Worm (Caenorhabditis elegans): Measurements from ENCODE around the gene F46B3.9.

Gene F46B3.9

DNA sequence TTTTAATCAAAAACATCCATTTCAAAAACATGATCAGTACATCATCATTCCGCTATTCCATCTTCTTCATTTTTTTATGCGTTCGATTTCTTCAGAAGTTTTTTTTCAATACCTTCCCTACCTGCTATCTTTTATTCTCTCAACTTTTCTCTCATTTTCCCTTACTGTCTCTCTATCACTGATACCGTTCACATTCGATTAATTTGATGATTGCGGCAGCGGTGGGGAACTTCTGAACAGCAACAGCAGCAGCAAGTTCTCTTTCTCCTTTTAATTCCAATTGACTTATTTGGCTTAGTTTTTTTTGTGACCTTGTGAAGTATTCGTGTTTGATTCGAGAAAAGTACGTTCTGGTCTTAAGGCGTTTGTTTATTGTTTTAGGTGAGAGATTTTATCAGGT lies 22.9 kb upstream of the F46B3.9 start:
- TF ChIP-seq nhr-21 (tag; optimal IDR thresholded peaks at IDR 0.05) (no peak), ZK546.5 (tag; optimal IDR thresholded peaks at IDR 0.05) (no peak), nhr-23 (tag; optimal IDR thresholded peaks at IDR 0.05) (no peak), mdl-1 (tag; optimal IDR thresholded peaks at IDR 0.05) (no peak), lin-39 (tag; optimal IDR thresholded peaks at IDR 0.05) (no peak), sem-4 (tag; optimal IDR thresholded peaks at IDR 0.05) (no peak), ceh-16 (tag; optimal IDR thresholded peaks at IDR 0.05) (no peak), ztf-1 (GFP tag; conservative IDR thresholded peaks at IDR 0.05) (no peak), zag-1 (tag; optimal IDR thresholded peaks at IDR 0.05) (no peak), sma-9 (GFP tag; optimal IDR thresholded peaks at IDR 0.05) (no peak), sma-9 (tag; optimal IDR thresholded peaks at IDR 0.05) (no peak), ama-1 (optimal IDR thresholded peaks at IDR 0.05) (no peak), nhr-129 (tag; optimal IDR thresholded peaks at IDR 0.05) (no peak), F13H6.1 (tag; optimal IDR thresholded peaks at IDR 0.05) (no peak), ceh-82 (tag; optimal IDR thresholded peaks at IDR 0.05) (no peak), R02D3.7 (tag; optimal IDR thresholded peaks at IDR 0.05) (no peak), crh-2 (tag; optimal IDR thresholded peaks at IDR 0.05) (no peak)

DNA sequence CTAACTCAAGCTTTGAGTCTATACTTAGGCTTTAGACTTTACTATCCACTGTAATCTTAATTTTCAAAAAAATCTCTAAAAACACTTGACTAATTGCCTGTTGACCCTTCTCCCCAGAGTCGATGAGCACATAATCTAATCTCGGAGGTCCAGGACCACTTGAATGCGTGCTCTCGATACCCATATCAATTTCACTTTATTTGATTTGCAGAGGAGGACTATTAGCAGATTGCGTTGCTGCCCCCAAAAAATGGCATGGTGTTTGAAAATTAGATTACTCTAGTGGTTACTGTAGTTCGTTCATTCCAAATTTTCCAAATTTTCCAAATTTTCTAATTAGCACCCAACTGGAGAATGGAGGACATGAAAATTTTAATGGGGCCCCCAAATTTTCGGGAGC lies 19.5 kb upstream of the F46B3.9 start:
- no peak for TF ChIP-seq unc-62 (GFP tag; optimal IDR thresholded peaks at IDR 0.05)
- TF ChIP-seq sma-9 (GFP tag; optimal IDR thresholded peaks at IDR 0.05) = no peak
- no peak for TF ChIP-seq sma-9 (tag; optimal IDR thresholded peaks at IDR 0.05)
- TF ChIP-seq nhr-11 (tag; optimal IDR thresholded peaks at IDR 0.05) = no peak
- no peak for TF ChIP-seq lin-13 (GFP tag; optimal IDR thresholded peaks at IDR 0.05)
- TF ChIP-seq ZK546.5 (tag; optimal IDR thresholded peaks at IDR 0.05) = no peak
- no peak for TF ChIP-seq nhr-6 (tag; optimal IDR thresholded peaks at IDR 0.05)
- TF ChIP-seq sem-4 (tag; optimal IDR thresholded peaks at IDR 0.05) = no peak
- TF ChIP-seq C34F6.9 (tag; optimal IDR thresholded peaks at IDR 0.05) = no peak
- TF ChIP-seq ztf-1 (GFP tag; conservative IDR thresholded peaks at IDR 0.05) = no peak
- TF ChIP-seq nhr-237 (tag; optimal IDR thresholded peaks at IDR 0.05) = no peak
- TF ChIP-seq unc-55 (GFP tag; optimal IDR thresholded peaks at IDR 0.05) = no peak
- TF ChIP-seq aly-2 (tag; optimal IDR thresholded peaks at IDR 0.05) = no peak
- TF ChIP-seq nhr-23 (tag; optimal IDR thresholded peaks at IDR 0.05) = no peak
- no peak for TF ChIP-seq ztf-11 (tag; optimal IDR thresholded peaks at IDR 0.05)
- TF ChIP-seq nhr-21 (tag; optimal IDR thresholded peaks at IDR 0.05) = no peak
- TF ChIP-seq nhr-77 (tag; optimal IDR thresholded peaks at IDR 0.05) = no peak
- TF ChIP-seq nhr-12 (tag; optimal IDR thresholded peaks at IDR 0.05) = no peak
- TF ChIP-seq dmd-4 (tag; optimal IDR thresholded peaks at IDR 0.05) = no peak

DNA sequence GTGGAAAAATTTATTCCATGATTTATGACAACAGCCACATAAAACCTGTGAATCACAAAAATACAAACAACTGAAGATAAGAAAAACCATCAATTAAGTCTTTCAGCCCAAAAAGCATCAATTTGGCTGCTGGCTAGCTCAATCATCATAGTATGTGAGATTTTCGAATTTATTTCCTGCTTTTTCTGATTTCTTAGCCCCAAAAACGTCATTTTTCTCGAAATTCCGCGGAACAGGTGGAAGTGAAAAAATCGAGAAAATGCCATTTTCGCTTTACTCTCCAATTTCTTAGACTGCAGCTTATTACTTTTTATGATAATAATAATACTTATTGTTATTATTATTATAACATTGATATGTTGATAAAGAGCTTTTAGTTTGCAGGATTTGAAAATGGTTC lies 16.0 kb upstream of the F46B3.9 start, which contains the start of gene srxa-15:
srxa-15 (plus strand) TSS at position 301 of the 400 bp plus-strand sequence.
- TF ChIP-seq blmp-1 (tag; optimal IDR thresholded peaks at IDR 0.05; ENCODE audit: insufficient read depth) = no peak
- TF ChIP-seq unc-55 (GFP tag; optimal IDR thresholded peaks at IDR 0.05) = no peak
- TF ChIP-seq mab-5 (tag; optimal IDR thresholded peaks at IDR 0.05) = no peak
- no peak for TF ChIP-seq F13H6.1 (tag; optimal IDR thresholded peaks at IDR 0.05)
- TF ChIP-seq Y55F3AM.14 (GFP tag; optimal IDR thresholded peaks at IDR 0.05) = no peak
- TF ChIP-seq lin-39 (tag; optimal IDR thresholded peaks at IDR 0.05) = no peak

DNA sequence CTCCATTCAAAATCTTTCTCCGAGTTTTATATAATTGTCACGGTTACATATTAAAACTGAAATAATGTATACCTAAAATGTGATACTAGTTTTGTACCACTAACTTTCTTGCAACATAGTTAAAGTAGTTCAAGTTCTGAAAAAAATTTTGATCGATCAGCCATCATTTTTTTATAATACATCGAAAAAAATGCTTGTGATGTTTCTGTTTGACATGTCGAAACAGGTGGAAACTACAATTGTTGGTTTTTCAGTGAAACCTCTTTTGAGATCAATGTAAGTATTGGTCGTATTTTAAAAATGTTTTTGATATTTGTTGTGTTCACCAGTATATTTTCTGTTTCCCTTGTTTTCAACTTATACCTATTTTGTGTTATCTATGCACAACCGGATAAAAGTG lies 13.4 kb upstream of the F46B3.9 start, which contains the start of gene srxa-14:
srxa-14 (plus strand) TSS at position 301 of the 400 bp plus-strand sequence.
- no peak for TF ChIP-seq nhr-237 (tag; optimal IDR thresholded peaks at IDR 0.05)
- no peak for TF ChIP-seq sma-3 (GFP tag; optimal IDR thresholded peaks at IDR 0.05)
- no peak for TF ChIP-seq ceh-16 (tag; optimal IDR thresholded peaks at IDR 0.05)
- TF ChIP-seq aly-2 (tag; optimal IDR thresholded peaks at IDR 0.05) = no peak
- TF ChIP-seq nhr-10 (tag; optimal IDR thresholded peaks at IDR 0.05) = no peak
- TF ChIP-seq Y55F3AM.14 (GFP tag; optimal IDR thresholded peaks at IDR 0.05) = no peak
- no peak for TF ChIP-seq lin-39 (tag; optimal IDR thresholded peaks at IDR 0.05)
- TF ChIP-seq snpc-4 (tag; optimal IDR thresholded peaks at IDR 0.05) = no peak
- no peak for TF ChIP-seq nhr-77 (tag; optimal IDR thresholded peaks at IDR 0.05)
- TF ChIP-seq fos-1 (tag; optimal IDR thresholded peaks at IDR 0.05) = no peak
- no peak for TF ChIP-seq sma-9 (GFP tag; optimal IDR thresholded peaks at IDR 0.05)
- TF ChIP-seq sma-9 (tag; optimal IDR thresholded peaks at IDR 0.05) = no peak
- TF ChIP-seq crh-2 (tag; optimal IDR thresholded peaks at IDR 0.05) = no peak
- TF ChIP-seq unc-55 (GFP tag; optimal IDR thresholded peaks at IDR 0.05) = no peak
- no peak for TF ChIP-seq ceh-82 (tag; optimal IDR thresholded peaks at IDR 0.05)
- TF ChIP-seq nhr-11 (tag; optimal IDR thresholded peaks at IDR 0.05) = no peak
- no peak for TF ChIP-seq egl-27 (tag; optimal IDR thresholded peaks at IDR 0.05)
- TF ChIP-seq alr-1 (tag; optimal IDR thresholded peaks at IDR 0.05) = no peak
- TF ChIP-seq ztf-11 (tag; optimal IDR thresholded peaks at IDR 0.05) = no peak
- TF ChIP-seq lin-13 (GFP tag; optimal IDR thresholded peaks at IDR 0.05) = no peak

Measured in whole organism, L2 larva.